Fruit fly (Drosophila melanogaster) whole organism, prepupa: Measurements from ENCODE around the gene Abl.

Experiments
- CG16779 ChIP-seq: fragments of 200-800 bp; sonication (Bioruptor generic); optimal IDR thresholded peaks from 3 replicates; lab custom pipeline; 2017; ENCODE audit warnings: missing biosample characterization, mild to moderate bottlenecking, missing genetic modification characterization
- cyc ChIP-seq: fragments of 200-800 bp; sonication (Bioruptor generic); optimal IDR thresholded peaks from 3 replicates; lab custom pipeline; 2016; ENCODE audit warnings: missing biosample characterization, missing genetic modification characterization

DNA sequence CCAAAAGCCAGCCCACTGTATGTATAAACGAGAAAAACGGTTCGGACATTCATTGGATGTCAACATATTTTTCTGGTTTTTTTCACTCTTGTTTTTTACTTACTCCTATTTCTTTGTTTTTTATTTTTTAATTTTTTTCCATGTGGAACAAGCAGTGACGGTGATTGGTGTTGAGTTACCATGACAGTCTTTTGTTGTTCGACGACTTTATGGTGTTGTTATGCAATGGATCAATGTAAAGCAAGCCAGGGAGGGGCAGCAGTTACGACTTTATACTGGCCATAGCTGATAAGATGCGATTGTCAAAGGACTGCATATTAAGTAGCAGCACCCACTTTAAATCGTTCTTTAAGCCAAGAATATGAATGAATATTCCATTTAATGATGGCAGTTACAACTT lies 41.8 kb upstream of the Abl start:
- TF ChIP-seq CG16779 (tag; lab: Kevin White, UChicago) = no peak
- TF ChIP-seq cyc (GFP tag; lab: Kevin White, UChicago) = no peak
